Worm (Caenorhabditis elegans) whole organism, midembryonic: ENCODE results near the gene F14H3.12.

ENCODE experiments used
- klf-2 ChIP-seq: fragments of 200-800 bp; sonication (Bioruptor generic); conservative IDR thresholded peaks from 2 replicates; pipeline ENCODE4 v1.3.6; 2022; ENCODE audit warnings: missing genetic modification reagents, missing genetic modification characterization, missing compliant biosample characterization
- tab-1 ChIP-seq: fragments of 200-800 bp; sonication (Bioruptor generic); IDR thresholded peaks from 2 replicates; pipeline ENCODE4 v1.3.6; 2022; ENCODE audit warnings: missing genetic modification characterization, missing compliant biosample characterization
- ztf-29 ChIP-seq: fragments of 200-800 bp; sonication (Bioruptor generic); IDR thresholded peaks from 2 replicates; pipeline ENCODE4 v1.3.6; 2022; ENCODE audit warnings: missing genetic modification reagents, missing genetic modification characterization, missing compliant biosample characterization

- TF ChIP-seq klf-2 (GFP tag; lab: Robert Waterston, UW) (no peak), ztf-29 (GFP tag; lab: Robert Waterston, UW) (no peak), tab-1 (GFP tag; lab: Robert Waterston, UW) (no peak)
These were observed 4.0 kb downstream of the F14H3.12 start, which contains the start of gene nhr-176 for ce11 chrV:16071167-16071566.
